Worm (Caenorhabditis elegans): ENCODE measurements around the gene srz-10.

srz-10 gene

DNA sequence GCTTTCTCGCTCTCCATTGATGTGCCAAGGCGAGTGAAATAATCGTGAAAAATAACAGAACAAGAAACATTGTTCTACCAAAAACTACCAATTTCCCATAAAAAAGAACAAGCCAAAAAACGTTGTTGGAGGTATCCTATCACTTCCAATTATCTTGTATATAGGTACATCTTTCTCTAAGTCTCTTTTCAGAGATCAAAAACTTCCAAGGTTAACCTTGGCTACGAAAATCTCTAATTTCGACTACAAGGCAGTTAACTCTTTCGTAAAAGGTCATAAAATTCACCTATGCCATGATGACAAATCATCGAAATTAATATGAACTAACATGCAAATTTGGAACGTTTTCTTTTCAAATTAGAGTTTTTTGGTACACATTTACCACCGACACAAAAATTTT, 21.0 kb downstream of the srz-10 start, which contains the start of gene cyp-34A1 (continued):
- TF ChIP-seq sdz-12 (GFP tag; optimal IDR thresholded peaks at IDR 0.05) (no peak), mxl-2 (GFP tag; conservative IDR thresholded peaks at IDR 0.05) (no peak)

- no peak for TF ChIP-seq pha-4 (GFP tag; IDR thresholded peaks at IDR 0.05)
- no peak for TF ChIP-seq pha-4 (tag; optimal IDR thresholded peaks at IDR 0.05)
- peak; percentile 96 for TF ChIP-seq dmd-6 (GFP tag; IDR thresholded peaks at IDR 0.05)
Observed at ce11 chrV:15285984-15286383, 22.9 kb downstream of the srz-10 start.

- TF ChIP-seq lim-7 (GFP tag; IDR thresholded peaks at IDR 0.05) (no peak), ztf-11 (tag; optimal IDR thresholded peaks at IDR 0.05) (no peak), mxl-3 (GFP tag; optimal IDR thresholded peaks at IDR 0.05) (no peak), T20F7.1 (GFP tag; optimal IDR thresholded peaks at IDR 0.05) (no peak), unc-130 (GFP tag; optimal IDR thresholded peaks at IDR 0.05) (no peak), unc-39 (tag; optimal IDR thresholded peaks at IDR 0.05) (no peak), nhr-111 (GFP tag; optimal IDR thresholded peaks at IDR 0.05) (no peak), ceh-82 (tag; optimal IDR thresholded peaks at IDR 0.05) (no peak), ces-1 (GFP tag; optimal IDR thresholded peaks at IDR 0.05) (no peak), Y105C5A.15 (GFP tag; IDR thresholded peaks at IDR 0.05) (no peak), fkh-10 (GFP tag; optimal IDR thresholded peaks at IDR 0.05) (no peak)
Observed at ce11 chrV:15281279-15281949, 27.5 kb downstream of the srz-10 start, which contains the start of the genes srw-19 and srx-51. Gene srw-19 (minus strand): TSS chrV:15281379. Gene srx-51 (plus strand): TSS chrV:15281899.

ce11 chrV:15276915-15277314, 32.0 kb downstream of the srz-10 start, which contains the start of gene srw-17:
Gene srw-17 (minus strand): TSS chrV:15277015.
- TF ChIP-seq zfp-2 (tag; optimal IDR thresholded peaks at IDR 0.05) (no peak), nhr-11 (tag; optimal IDR thresholded peaks at IDR 0.05) (peak; percentile 19)

DNA sequence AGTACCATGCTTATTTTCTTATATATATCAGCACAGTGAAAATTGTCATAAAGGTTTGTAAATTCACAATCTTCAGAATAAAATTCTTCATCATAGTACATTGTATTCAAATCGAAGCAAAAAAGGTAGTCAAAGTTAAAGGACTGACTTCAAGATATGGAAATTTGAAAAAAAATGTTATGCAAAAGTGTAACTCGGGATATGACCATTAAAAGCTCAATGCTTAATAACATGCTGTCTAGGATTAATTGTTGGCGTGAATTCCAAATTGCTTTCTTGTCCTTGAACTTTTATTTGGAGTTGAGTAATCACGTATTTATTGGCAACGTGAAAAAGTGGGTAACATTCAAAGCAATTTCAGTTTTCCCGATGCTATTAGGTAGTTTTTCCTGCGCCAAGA, 34.1 kb downstream of the srz-10 start, which contains the start of gene srw-16:
Gene srw-16, minus strand, starts transcription at position 101 of the 400 bp plus-strand sequence.
- TF ChIP-seq tra-1 (GFP tag; IDR thresholded peaks at IDR 0.05): no peak
- no peak for TF ChIP-seq aha-1 (tag)
- TF ChIP-seq duxl-1 (tag; optimal IDR thresholded peaks at IDR 0.05; ENCODE audit: poor library complexity): no peak
- no peak for TF ChIP-seq Y75B8A.6 (GFP tag; IDR thresholded peaks at IDR 0.05)
- no peak for TF ChIP-seq jun-1 (tag; optimal IDR thresholded peaks at IDR 0.05)
- TF ChIP-seq ctbp-1 (GFP tag; IDR thresholded peaks at IDR 0.05): no peak
- TF ChIP-seq F49E8.2 (tag; optimal IDR thresholded peaks at IDR 0.05; ENCODE audit: borderline replicate concordance): no peak
- no peak for TF ChIP-seq dmd-6 (GFP tag; IDR thresholded peaks at IDR 0.05)
- no peak for TF ChIP-seq nhr-42 (GFP tag; IDR thresholded peaks at IDR 0.05)
- no peak for TF ChIP-seq F37D6.2 (tag; optimal IDR thresholded peaks at IDR 0.05)
- no peak for TF ChIP-seq dmd-9 (GFP tag; IDR thresholded peaks at IDR 0.05)
- TF ChIP-seq mxl-3 (GFP tag; optimal IDR thresholded peaks at IDR 0.05): no peak
- TF ChIP-seq Y105C5A.15 (GFP tag; IDR thresholded peaks at IDR 0.05): no peak
- no peak for TF ChIP-seq lin-39 (tag; optimal IDR thresholded peaks at IDR 0.05)
- TF ChIP-seq php-3 (GFP tag; IDR thresholded peaks at IDR 0.05): no peak
- TF ChIP-seq unc-39 (tag; optimal IDR thresholded peaks at IDR 0.05): no peak
- TF ChIP-seq cey-2 (tag; optimal IDR thresholded peaks at IDR 0.05; ENCODE audit: borderline replicate concordance, insufficient read depth): no peak
- TF ChIP-seq pqm-1 (tag; optimal IDR thresholded peaks at IDR 0.05): no peak
